Fruit fly (Drosophila melanogaster) whole organism, wandering third instar larva: Measurements from ENCODE around the gene Sgt.

Experiments
- Abd-B ChIP-seq: fragments of >200 bp; optimal IDR thresholded peaks from 2 replicates; lab custom pipeline; 2017; ENCODE audit warnings: missing biosample characterization, missing genetic modification characterization
- CG32264 ChIP-seq: fragments of 200-800 bp; sonication (Bioruptor generic); optimal IDR thresholded peaks from 2 replicates; lab custom pipeline; 2016; ENCODE audit warnings: missing biosample characterization, missing genetic modification characterization
- HLH106 ChIP-seq: fragments of 200-800 bp; optimal IDR thresholded peaks from 3 replicates; lab custom pipeline; 2019; ENCODE audit warnings: missing biosample characterization, mild to moderate bottlenecking, missing genetic modification characterization, moderate library complexity
- Hr78 ChIP-seq: fragments of >200 bp; optimal IDR thresholded peaks from 2 replicates; lab custom pipeline; 2017; ENCODE audit warnings: missing biosample characterization, missing genetic modification characterization
- Jra ChIP-seq: sonication (Bioruptor generic); optimal IDR thresholded peaks from 2 replicates; lab custom pipeline; 2016; ENCODE audit warnings: missing biosample characterization, missing genetic modification characterization
- Mio ChIP-seq: sonication (Bioruptor generic); optimal IDR thresholded peaks from 2 replicates; lab custom pipeline; 2016; ENCODE audit warnings: missing biosample characterization, missing genetic modification characterization
- OdsH ChIP-seq: fragments of 200-800 bp; sonication (Bioruptor generic); optimal IDR thresholded peaks from 2 replicates; lab custom pipeline; 2016; ENCODE audit warnings: missing biosample characterization, mild to moderate bottlenecking, missing genetic modification characterization
- pan ChIP-seq: fragments of >200 bp; optimal IDR thresholded peaks from 2 replicates; lab custom pipeline; 2017
- tai ChIP-seq: sonication (Bioruptor generic); optimal IDR thresholded peaks from 2 replicates; lab custom pipeline; 2016; ENCODE audit warnings: missing biosample characterization, missing genetic modification characterization
- usp ChIP-seq: fragments of >200 bp; optimal IDR thresholded peaks from 2 replicates; lab custom pipeline; 2017; ENCODE audit warnings: missing biosample characterization, missing genetic modification characterization

dm6 chr2L:17425412-17425811, 46.0 kb upstream of the Sgt start:
- TF ChIP-seq CG32264 (no peak), usp (GFP tag; lab: Kevin White, UChicago) (no peak), Abd-B (no peak), Jra (no peak), OdsH (GFP tag; lab: Kevin White, UChicago) (no peak), Hr78 (no peak), Mio (GFP tag; lab: Kevin White, UChicago) (no peak), pan (lab: Kevin White, UChicago) (no peak), tai (GFP tag; lab: Kevin White, UChicago) (no peak), HLH106 (tag; lab: Kevin White, UChicago) (no peak)
